Fruit fly (Drosophila melanogaster): Measurements from ENCODE around the gene RabX2.

RabX2 gene

DNA sequence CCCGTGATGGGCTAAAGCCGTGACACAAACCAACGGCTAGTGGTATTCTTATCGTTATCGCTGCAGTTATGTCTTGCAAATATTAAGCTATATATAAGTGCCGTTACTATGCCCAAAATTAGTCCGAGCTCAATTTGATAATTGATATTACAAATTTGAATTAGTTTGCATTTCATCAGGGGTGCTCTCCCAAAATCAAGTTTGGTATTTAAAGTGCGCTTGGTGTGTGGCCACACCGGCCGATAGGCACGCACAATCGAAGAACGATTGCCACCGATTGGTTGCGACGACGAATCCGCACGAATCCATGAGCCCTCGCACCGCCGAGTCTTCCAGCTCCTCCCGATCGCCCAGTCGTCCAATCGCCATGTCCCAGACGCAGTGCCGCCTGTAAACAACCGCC lies 49.4 kb upstream of the RabX2 start, which contains the start of gene CG17841 (continued):
- no peak for TF ChIP-seq CG11247 (GFP tag; IDR thresholded peaks at IDR 0.05)
- peak; percentile 44 for TF ChIP-seq her (GFP tag; optimal IDR thresholded peaks at IDR 0.05)
- TF ChIP-seq CG8944 (GFP tag; optimal IDR thresholded peaks at IDR 0.05) = no peak
- no peak for TF ChIP-seq ftz-f1 (GFP tag; optimal IDR thresholded peaks at IDR 0.05)
- TF ChIP-seq H15 (GFP tag; IDR thresholded peaks at IDR 0.05) = no peak
- no peak for TF ChIP-seq CG17568 (GFP tag; optimal IDR thresholded peaks at IDR 0.05)
- TF ChIP-seq MTF-1 (GFP tag; optimal IDR thresholded peaks at IDR 0.05; ENCODE audit: borderline replicate concordance) = no peak
- TF ChIP-seq CG9727 (GFP tag; optimal IDR thresholded peaks at IDR 0.05) = no peak
- no peak for TF ChIP-seq CG4707 (GFP tag; optimal IDR thresholded peaks at IDR 0.05)
- TF ChIP-seq onecut (GFP tag; IDR thresholded peaks at IDR 0.05) = no peak
- TF ChIP-seq Side (GFP tag; optimal IDR thresholded peaks at IDR 0.05) = no peak
- TF ChIP-seq row (GFP tag; IDR thresholded peaks at IDR 0.05) = no peak
- no peak for TF ChIP-seq dmrt11E (tag; optimal IDR thresholded peaks at IDR 0.05)
- no peak for TF ChIP-seq B-H2 (GFP tag; optimal IDR thresholded peaks at IDR 0.05)
- no peak for TF ChIP-seq Optix (GFP tag; IDR thresholded peaks at IDR 0.05)
- TF ChIP-seq CG7271 (tag; optimal IDR thresholded peaks at IDR 0.05) = no peak
- no peak for TF ChIP-seq cg (GFP tag; optimal IDR thresholded peaks at IDR 0.05)
- no peak for TF ChIP-seq CG30431 (GFP tag; optimal IDR thresholded peaks at IDR 0.05)
- TF ChIP-seq lab (GFP tag; optimal IDR thresholded peaks at IDR 0.05) = peak; percentile 23
- no peak for TF ChIP-seq CG5953 (GFP tag; IDR thresholded peaks at IDR 0.05)
- no peak for TF ChIP-seq klu (GFP tag; IDR thresholded peaks at IDR 0.05)
- no peak for TF ChIP-seq twi (tag; optimal IDR thresholded peaks at IDR 0.05)
- TF ChIP-seq Dll (GFP tag; IDR thresholded peaks at IDR 0.05; ENCODE audit: partially characterized antibody) = peak; percentile 60; the same call in 1 of the 4 replicates
- no peak for TF ChIP-seq unpg (GFP tag; optimal IDR thresholded peaks at IDR 0.05)
- TF ChIP-seq schlank (tag; optimal IDR thresholded peaks at IDR 0.05) = no peak
- no peak for TF ChIP-seq sim (GFP tag; IDR thresholded peaks at IDR 0.05)
- no peak for TF ChIP-seq Drgx (GFP tag; IDR thresholded peaks at IDR 0.05)
- no peak for TF ChIP-seq CG17802 (tag; optimal IDR thresholded peaks at IDR 0.05)
- TF ChIP-seq CG30403 (GFP tag; optimal IDR thresholded peaks at IDR 0.05) = no peak
- no peak for TF ChIP-seq odd (GFP tag; optimal IDR thresholded peaks at IDR 0.05)
- no peak for TF ChIP-seq CG9817 (tag; optimal IDR thresholded peaks at IDR 0.05)
- peak; percentile 74 for TF ChIP-seq trem (tag; optimal IDR thresholded peaks at IDR 0.05)
- no peak for TF ChIP-seq bsh (GFP tag; optimal IDR thresholded peaks at IDR 0.05)
- no peak for TF ChIP-seq CG4360 (GFP tag; IDR thresholded peaks at IDR 0.05)
- TF ChIP-seq pho (GFP tag; optimal IDR thresholded peaks at IDR 0.05) = no peak
- TF ChIP-seq CG3163 (GFP tag; optimal IDR thresholded peaks at IDR 0.05) = no peak
- TF ChIP-seq CG11723 (GFP tag; optimal IDR thresholded peaks at IDR 0.05) = no peak
- TF ChIP-seq esg (GFP tag; conservative IDR thresholded peaks at IDR 0.05) = no peak
- TF ChIP-seq C15 (GFP tag; IDR thresholded peaks at IDR 0.05) = no peak
- TF ChIP-seq sens (GFP tag) = peak; percentile 84
- TF ChIP-seq zen (tag; optimal IDR thresholded peaks at IDR 0.05) = no peak
- TF ChIP-seq CG6254 (GFP tag; optimal IDR thresholded peaks at IDR 0.05) = no peak
- TF ChIP-seq Six4 (GFP tag; optimal IDR thresholded peaks at IDR 0.05) = no peak
- TF ChIP-seq CG9215 (GFP tag; IDR thresholded peaks at IDR 0.05) = no peak
- no peak for TF ChIP-seq D19A (tag; optimal IDR thresholded peaks at IDR 0.05)
- TF ChIP-seq maf-S (GFP tag; optimal IDR thresholded peaks at IDR 0.05) = no peak
- no peak for TF ChIP-seq CG1647 (GFP tag; optimal IDR thresholded peaks at IDR 0.05)
- TF ChIP-seq CG31388 (GFP tag; optimal IDR thresholded peaks at IDR 0.05) = no peak
- TF ChIP-seq Jarid2 (GFP tag; optimal IDR thresholded peaks at IDR 0.05) = peak; percentile 27
- no peak for TF ChIP-seq inv (GFP tag; IDR thresholded peaks at IDR 0.05; ENCODE audit: partially characterized antibody)
- TF ChIP-seq CG6683 (GFP tag; optimal IDR thresholded peaks at IDR 0.05) = no peak
- peak; percentile 84 for TF ChIP-seq Neu2 (GFP tag; optimal IDR thresholded peaks at IDR 0.05; ENCODE audit: borderline replicate concordance)
